Worm (Caenorhabditis elegans) whole organism, young adult: ENCODE data around the gene his-69.

Experiments
- Y53G8AR.9 ChIP-seq: fragments of 200-800 bp; sonication (Bioruptor generic); conservative IDR thresholded peaks from 2 replicates; pipeline ENCODE4 v1.3.6; 2022; ENCODE audit warnings: missing genetic modification reagents, missing genetic modification characterization, missing compliant biosample characterization
- attf-3 ChIP-seq: fragments of 200-800 bp; sonication (Bioruptor generic); conservative IDR thresholded peaks from 2 replicates; pipeline ENCODE4 v1.3.6; 2022; ENCODE audit warnings: missing genetic modification reagents, missing genetic modification characterization, missing compliant biosample characterization
- ccch-3 ChIP-seq: fragments of 200-800 bp; sonication (Bioruptor generic); optimal IDR thresholded peaks from 2 replicates; lab custom pipeline; 2018; ENCODE audit warnings: mild to moderate bottlenecking, missing genetic modification characterization, missing compliant biosample characterization
- ceh-27 ChIP-seq: fragments of 200-800 bp; sonication (Bioruptor generic); optimal IDR thresholded peaks from 2 replicates; lab custom pipeline; 2018; ENCODE audit warnings: mild to moderate bottlenecking, missing genetic modification characterization, moderate library complexity, missing compliant biosample characterization
- nhr-27 ChIP-seq: fragments of 200-800 bp; sonication (Bioruptor generic); optimal IDR thresholded peaks from 2 replicates; lab custom pipeline; 2018; ENCODE audit warnings: mild to moderate bottlenecking, missing genetic modification characterization, moderate library complexity, missing compliant biosample characterization
- tlf-1 ChIP-seq: fragments of 200-800 bp; sonication (Bioruptor generic); optimal IDR thresholded peaks from 2 replicates; lab custom pipeline; 2018; ENCODE audit warnings: mild to moderate bottlenecking, missing genetic modification characterization, missing compliant biosample characterization
- unc-62 ChIP-seq: fragments of 150-350 bp; optimal IDR thresholded peaks from 2 replicates; lab custom pipeline; 2014; ENCODE audit warnings: missing biosample characterization, missing genetic modification reagents, missing genetic modification characterization

DNA sequence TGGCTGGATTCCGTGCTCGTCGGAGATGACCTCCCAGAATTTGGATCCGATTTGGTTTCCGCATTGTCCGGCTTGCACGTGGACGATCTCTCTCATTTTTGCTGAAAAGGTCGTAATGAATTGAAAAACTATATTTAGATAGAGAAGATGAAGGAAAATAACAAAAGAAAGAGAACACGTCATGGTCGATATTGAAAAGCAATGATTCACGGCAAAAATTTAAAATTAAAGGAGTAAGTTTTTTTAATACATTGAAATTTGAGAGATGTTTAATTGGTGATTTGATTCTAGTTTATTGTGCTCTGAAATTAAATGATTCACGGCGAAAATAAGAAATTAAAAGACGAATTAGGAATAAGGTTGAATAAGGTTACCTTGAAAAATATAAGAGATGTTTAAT lies 41.0 kb downstream of the his-69 start, which contains the start of gene tbb-2:
- TF ChIP-seq tlf-1 (GFP tag; lab: Kevin White, UChicago) (no peak), nhr-27 (no peak), ceh-27 (GFP tag; lab: Kevin White, UChicago) (no peak), ccch-3 (GFP tag; lab: Kevin White, UChicago) (no peak), unc-62 (GFP tag; lab: Kevin White, UChicago) (no peak), Y53G8AR.9 (no peak), attf-3 (GFP tag; lab: Robert Waterston, UW) (no peak)
